Worm (Caenorhabditis elegans): ENCODE measurements around the gene pnp-1.

DNA sequence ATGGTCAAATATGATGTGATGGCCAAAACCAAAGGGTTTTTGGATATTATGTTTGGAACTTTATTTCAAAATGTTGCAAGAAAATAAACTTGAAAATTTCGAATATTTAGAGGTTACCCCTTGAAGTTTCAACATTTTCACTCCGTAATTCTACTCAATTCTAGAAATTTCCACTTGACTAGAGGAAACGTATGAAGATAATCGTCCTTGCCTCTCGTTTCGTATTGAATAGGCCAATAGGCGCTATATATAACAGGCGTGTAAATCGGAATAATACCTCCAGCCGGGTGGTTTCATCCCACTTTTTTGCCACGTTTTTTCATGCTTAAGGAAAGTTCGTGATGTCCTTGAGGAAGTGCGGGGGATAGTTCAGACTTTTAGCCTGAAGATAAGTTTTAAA is 45.2 kb upstream of the pnp-1 start:
- TF ChIP-seq nhr-237 (tag; optimal IDR thresholded peaks at IDR 0.05): no peak
- no peak for TF ChIP-seq elt-1 (tag; optimal IDR thresholded peaks at IDR 0.05)
- TF ChIP-seq mdl-1 (tag; optimal IDR thresholded peaks at IDR 0.05): no peak
- no peak for TF ChIP-seq skn-1 (tag; optimal IDR thresholded peaks at IDR 0.05)

Data from whole organism, L2 larva.